Fruit fly (Drosophila melanogaster): Measurements from ENCODE around the gene nompB.

nompB gene

DNA sequence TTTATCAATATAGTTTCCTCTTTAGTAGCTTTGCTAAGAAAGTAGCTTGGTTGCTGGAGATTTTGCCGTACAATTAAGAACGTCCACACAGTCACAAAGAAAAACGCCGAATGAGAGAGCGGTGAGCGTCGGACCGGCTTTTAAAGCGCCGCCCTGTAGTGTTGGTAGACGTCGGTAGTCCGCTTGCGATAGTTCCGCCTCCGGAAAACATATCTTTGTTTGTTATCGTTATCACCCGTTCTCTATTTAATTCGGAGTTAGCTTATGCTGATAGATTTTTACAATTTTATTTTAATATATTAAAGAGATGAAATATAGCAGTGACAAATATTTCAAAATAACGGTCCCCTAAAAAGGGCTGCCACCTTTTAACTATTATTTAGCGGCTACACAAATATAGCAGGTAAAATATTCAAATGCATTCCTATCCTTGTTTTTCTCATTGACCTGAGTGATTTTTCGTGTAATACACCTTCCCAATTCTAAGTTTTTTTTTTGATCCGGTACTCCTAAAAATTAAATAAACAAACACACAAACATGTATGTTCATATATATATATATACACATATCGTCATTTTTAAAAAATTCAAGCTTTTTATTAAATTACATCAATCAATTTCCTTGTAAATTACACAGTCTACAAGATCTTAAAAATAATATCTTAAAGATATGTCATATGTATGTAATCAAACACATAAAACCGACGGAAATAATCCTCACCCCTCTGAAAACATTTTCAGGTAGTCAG, 40.8 kb upstream of the nompB start, which contains the start of gene Df31:
Df31 (minus strand) TSS at position 119 of the 749 bp plus-strand sequence.
- TF ChIP-seq br (GFP tag; optimal IDR thresholded peaks at IDR 0.05) = peak; percentile 70
- TF ChIP-seq CrebA (GFP tag; optimal IDR thresholded peaks at IDR 0.05; ENCODE audit: borderline replicate concordance) = peak; percentile 6
- TF ChIP-seq Dfd (GFP tag; optimal IDR thresholded peaks at IDR 0.05) = no peak
- peak; percentile 80 for TF ChIP-seq tai (GFP tag; optimal IDR thresholded peaks at IDR 0.05)
- TF ChIP-seq Mio (GFP tag; optimal IDR thresholded peaks at IDR 0.05) = no peak
- peak; percentile 92 for TF ChIP-seq Hr83 (GFP tag; optimal IDR thresholded peaks at IDR 0.05; ENCODE audit: poor library complexity, severe bottlenecking)
- no peak for TF ChIP-seq dsf (GFP tag; optimal IDR thresholded peaks at IDR 0.05; ENCODE audit: borderline replicate concordance)
- no peak for TF ChIP-seq pan (optimal IDR thresholded peaks at IDR 0.05)
- TF ChIP-seq Rel (GFP tag; optimal IDR thresholded peaks at IDR 0.05) = no peak
- no peak for TF ChIP-seq Rel (tag; optimal IDR thresholded peaks at IDR 0.05)
- TF ChIP-seq HLH106 (tag; optimal IDR thresholded peaks at IDR 0.05) = peak; percentile 58
- no peak for TF ChIP-seq Hr78 (GFP tag; optimal IDR thresholded peaks at IDR 0.05)
- TF ChIP-seq Myc (optimal IDR thresholded peaks at IDR 0.05) = no peak
- peak; percentile 34 for TF ChIP-seq dmrt93B (GFP tag; optimal IDR thresholded peaks at IDR 0.05)
- peak; percentile 71 for TF ChIP-seq h (GFP tag; optimal IDR thresholded peaks at IDR 0.05)
- TF ChIP-seq GATAd (GFP tag; optimal IDR thresholded peaks at IDR 0.05) = peak; percentile 57
- peak; percentile 13 for TF ChIP-seq ey (GFP tag; optimal IDR thresholded peaks at IDR 0.05)
- peak; percentile 22 for TF ChIP-seq woc (GFP tag; optimal IDR thresholded peaks at IDR 0.05)
- peak; percentile 62 for TF ChIP-seq Sp1 (GFP tag; optimal IDR thresholded peaks at IDR 0.05)
- TF ChIP-seq N (GFP tag; optimal IDR thresholded peaks at IDR 0.05) = no peak
- TF ChIP-seq sage (GFP tag; optimal IDR thresholded peaks at IDR 0.05) = peak; percentile 6
- no peak for TF ChIP-seq Abd-B (GFP tag; optimal IDR thresholded peaks at IDR 0.05)
- peak; percentile 24 for TF ChIP-seq fru (GFP tag; optimal IDR thresholded peaks at IDR 0.05)
- TF ChIP-seq sv (GFP tag; optimal IDR thresholded peaks at IDR 0.05) = peak; percentile 71
- TF ChIP-seq psq (GFP tag; optimal IDR thresholded peaks at IDR 0.05) = peak; percentile 16
- peak; percentile 47 for TF ChIP-seq OdsH (GFP tag; optimal IDR thresholded peaks at IDR 0.05)
- TF ChIP-seq brk (GFP tag; optimal IDR thresholded peaks at IDR 0.05) = peak; percentile 56
- TF ChIP-seq Dif (GFP tag; optimal IDR thresholded peaks at IDR 0.05; ENCODE audit: partially characterized antibody) = peak; percentile 58
- TF ChIP-seq Jra (GFP tag; optimal IDR thresholded peaks at IDR 0.05) = peak; percentile 69
- peak; percentile 81 for TF ChIP-seq Hnf4 (GFP tag; optimal IDR thresholded peaks at IDR 0.05)
- TF ChIP-seq usp (GFP tag; optimal IDR thresholded peaks at IDR 0.05) = no peak
- TF ChIP-seq lola (GFP tag; optimal IDR thresholded peaks at IDR 0.05) = no peak
- no peak for TF ChIP-seq dl (GFP tag; optimal IDR thresholded peaks at IDR 0.05; ENCODE audit: insufficient read depth in 1 of 2, partially characterized antibody in 2 of 2)
- peak; percentile 76 for TF ChIP-seq jim (GFP tag; optimal IDR thresholded peaks at IDR 0.05)
- no peak for TF ChIP-seq CG32264 (GFP tag; optimal IDR thresholded peaks at IDR 0.05)
- TF ChIP-seq foxo (GFP tag; optimal IDR thresholded peaks at IDR 0.05) = peak in 1 of 2 experiments; percentile 66
- peak; percentile 50 for TF ChIP-seq CG9705 (GFP tag; optimal IDR thresholded peaks at IDR 0.05)
- peak; percentile 73 for TF ChIP-seq rgr (GFP tag; optimal IDR thresholded peaks at IDR 0.05)
- TF ChIP-seq Vsx2 (GFP tag; optimal IDR thresholded peaks at IDR 0.05; ENCODE audit: partially characterized antibody) = no peak

dm6 chr2L:21629149-21629813, 40.1 kb upstream of the nompB start:
- TF ChIP-seq fru (GFP tag; optimal IDR thresholded peaks at IDR 0.05) (peak; percentile 52), ey (GFP tag; optimal IDR thresholded peaks at IDR 0.05) (no peak), Rel (GFP tag; optimal IDR thresholded peaks at IDR 0.05) (no peak), Rel (tag; optimal IDR thresholded peaks at IDR 0.05) (no peak), Dif (GFP tag; optimal IDR thresholded peaks at IDR 0.05; ENCODE audit: partially characterized antibody) (peak; percentile 82), CrebA (GFP tag; optimal IDR thresholded peaks at IDR 0.05; ENCODE audit: borderline replicate concordance) (peak; percentile 26), pan (optimal IDR thresholded peaks at IDR 0.05) (no peak), N (GFP tag; optimal IDR thresholded peaks at IDR 0.05) (peak; percentile 75), Hr78 (GFP tag; optimal IDR thresholded peaks at IDR 0.05) (no peak), psq (GFP tag; optimal IDR thresholded peaks at IDR 0.05) (peak; percentile 33), jim (GFP tag; optimal IDR thresholded peaks at IDR 0.05) (peak; percentile 7), sage (GFP tag; optimal IDR thresholded peaks at IDR 0.05) (peak; percentile 38), Abd-B (GFP tag; optimal IDR thresholded peaks at IDR 0.05) (no peak), sv (GFP tag; optimal IDR thresholded peaks at IDR 0.05) (no peak), tai (GFP tag; optimal IDR thresholded peaks at IDR 0.05) (no peak), Vsx2 (GFP tag; optimal IDR thresholded peaks at IDR 0.05; ENCODE audit: partially characterized antibody) (no peak), Hnf4 (GFP tag; optimal IDR thresholded peaks at IDR 0.05) (no peak), Sp1 (GFP tag; optimal IDR thresholded peaks at IDR 0.05) (no peak), rgr (GFP tag; optimal IDR thresholded peaks at IDR 0.05) (peak; percentile 43), HLH106 (tag; optimal IDR thresholded peaks at IDR 0.05) (no peak), Myc (optimal IDR thresholded peaks at IDR 0.05) (no peak), Jra (GFP tag; optimal IDR thresholded peaks at IDR 0.05) (peak; percentile 43), dl (GFP tag; optimal IDR thresholded peaks at IDR 0.05; ENCODE audit: insufficient read depth in 1 of 2, partially characterized antibody in 2 of 2) (peak in 1 of 2 experiments; percentile 58), Hr83 (GFP tag; optimal IDR thresholded peaks at IDR 0.05; ENCODE audit: poor library complexity, severe bottlenecking) (peak; percentile 94), usp (GFP tag; optimal IDR thresholded peaks at IDR 0.05) (no peak), woc (GFP tag; optimal IDR thresholded peaks at IDR 0.05) (no peak)

Data from whole organism, wandering third instar larva.